Fruit fly (Drosophila melanogaster) whole organism, embryonic: ENCODE data around the gene Tnpo-SR.

ENCODE experiments used
- Atf6 ChIP-seq: fragments of 200-800 bp; sonication (Bioruptor generic); IDR thresholded peaks from 2 replicates; pipeline ENCODE4 v1.3.6; 2022; ENCODE audit warnings: missing biosample characterization, missing genetic modification characterization
- CG11560 ChIP-seq: fragments of 200-800 bp; sonication (Bioruptor generic); IDR thresholded peaks from 3 replicates; pipeline ENCODE4 v1.3.6; 2022; ENCODE audit warnings: missing biosample characterization, missing genetic modification characterization
- CG11695 ChIP-seq: fragments of 200-800 bp; sonication (Bioruptor generic); IDR thresholded peaks from 3 replicates; pipeline ENCODE4 v1.3.6; 2022; ENCODE audit warnings: missing biosample characterization, missing genetic modification characterization
- CG12071 ChIP-seq: fragments of 200-800 bp; sonication (Bioruptor generic); optimal IDR thresholded peaks from 3 replicates; lab custom pipeline; 2018; ENCODE audit warnings: missing biosample characterization, mild to moderate bottlenecking, missing genetic modification characterization
- CG15479 ChIP-seq: fragments of 200-800 bp; sonication (Bioruptor generic); optimal IDR thresholded peaks from 3 replicates; lab custom pipeline; 2019; ENCODE audit warnings: missing biosample characterization, mild to moderate bottlenecking, missing genetic modification characterization, moderate library complexity
- CG17829 ChIP-seq: fragments of 200-800 bp; optimal IDR thresholded peaks from 2 replicates; lab custom pipeline; 2019; ENCODE audit warnings: missing biosample characterization, mild to moderate bottlenecking, missing genetic modification characterization, moderate library complexity
- CG31388 ChIP-seq: fragments of 200-800 bp; sonication (Bioruptor generic); optimal IDR thresholded peaks from 2 replicates; lab custom pipeline; 2016; ENCODE audit warnings: missing biosample characterization, missing genetic modification characterization
- CG32767 ChIP-seq: fragments of 200-800 bp; sonication (Bioruptor generic); IDR thresholded peaks from 2 replicates; pipeline ENCODE4 v1.3.6; 2022; ENCODE audit warnings: missing biosample characterization, missing genetic modification characterization
- CG4424 ChIP-seq: fragments of 200-800 bp; sonication (Bioruptor generic); optimal IDR thresholded peaks from 3 replicates; lab custom pipeline; 2016; ENCODE audit warnings: missing biosample characterization, missing genetic modification characterization
- CG7271 ChIP-seq: fragments of 200-800 bp; sonication (Bioruptor generic); optimal IDR thresholded peaks from 2 replicates; lab custom pipeline; 2018; ENCODE audit warnings: missing biosample characterization, mild to moderate bottlenecking, missing genetic modification characterization, moderate library complexity
- CG7357 ChIP-seq: fragments of 200-800 bp; sonication (Bioruptor generic); IDR thresholded peaks from 3 replicates; pipeline ENCODE4 v1.3.6; 2022; ENCODE audit warnings: missing biosample characterization, missing genetic modification characterization
- CG7963 ChIP-seq: fragments of 200-800 bp; sonication (Bioruptor generic); IDR thresholded peaks from 3 replicates; pipeline ENCODE4 v1.3.6; 2022; ENCODE audit warnings: missing biosample characterization, missing genetic modification characterization; ENCODE audit not compliant: partially characterized antibody
- CG9876 ChIP-seq: fragments of 200-800 bp; sonication (Bioruptor generic); optimal IDR thresholded peaks from 2 replicates; lab custom pipeline; 2016; ENCODE audit warnings: missing biosample characterization, missing genetic modification characterization
- Dbx ChIP-seq: fragments of 200-800 bp; sonication (Bioruptor generic); IDR thresholded peaks from 3 replicates; pipeline ENCODE4 v1.3.6; 2022; ENCODE audit warnings: missing biosample characterization, missing genetic modification characterization
- Deaf1 ChIP-seq: fragments of 200-800 bp; optimal IDR thresholded peaks from 3 replicates; lab custom pipeline; 2019; ENCODE audit warnings: missing biosample characterization, mild to moderate bottlenecking, missing genetic modification characterization, moderate library complexity
- Gsc ChIP-seq: fragments of 200-800 bp; sonication (Bioruptor generic); IDR thresholded peaks from 2 replicates; pipeline ENCODE4 v1.3.6; 2022; ENCODE audit warnings: missing biosample characterization, missing genetic modification characterization
- HLH3B ChIP-seq: fragments of 200-800 bp; sonication (Bioruptor generic); IDR thresholded peaks from 2 replicates; pipeline ENCODE4 v1.3.6; 2022; ENCODE audit warnings: missing biosample characterization, missing genetic modification characterization
- Hmr ChIP-seq: fragments of 200-800 bp; sonication (Bioruptor generic); optimal IDR thresholded peaks from 3 replicates; lab custom pipeline; 2017; ENCODE audit warnings: mild to moderate bottlenecking, missing biosample characterization, missing genetic modification reagents, missing genetic modification characterization
- Hmx ChIP-seq: fragments of 200-800 bp; sonication (Bioruptor generic); optimal IDR thresholded peaks from 2 replicates; lab custom pipeline; 2016; ENCODE audit warnings: missing biosample characterization, missing genetic modification characterization
- NfI ChIP-seq: fragments of 200-800 bp; sonication (Bioruptor generic); optimal IDR thresholded peaks from 3 replicates; lab custom pipeline; 2018; ENCODE audit warnings: missing biosample characterization, mild to moderate bottlenecking, missing genetic modification characterization, moderate library complexity
- Optix ChIP-seq: fragments of 200-800 bp; sonication (Bioruptor generic); IDR thresholded peaks from 3 replicates; pipeline ENCODE4 v1.3.6; 2022; ENCODE audit warnings: missing biosample characterization, missing genetic modification characterization
- PHDP ChIP-seq: fragments of 200-800 bp; sonication (Bioruptor generic); optimal IDR thresholded peaks from 3 replicates; lab custom pipeline; 2018; ENCODE audit warnings: missing biosample characterization, mild to moderate bottlenecking, missing genetic modification characterization, moderate library complexity
- Ptx1 ChIP-seq: fragments of 200-800 bp; sonication (Bioruptor generic); IDR thresholded peaks from 2 replicates; pipeline ENCODE4 v1.3.6; 2022; ENCODE audit warnings: missing biosample characterization, missing genetic modification characterization
- Sox102F ChIP-seq: fragments of 200-800 bp; sonication (Bioruptor generic); optimal IDR thresholded peaks from 2 replicates; lab custom pipeline; 2018; ENCODE audit warnings: missing biosample characterization, mild to moderate bottlenecking, missing genetic modification characterization, moderate library complexity
- Ssrp ChIP-seq: fragments of 200-800 bp; sonication (Bioruptor generic); optimal IDR thresholded peaks from 2 replicates; lab custom pipeline; 2018; ENCODE audit warnings: missing biosample characterization, mild to moderate bottlenecking, missing genetic modification characterization, moderate library complexity
- TFAM ChIP-seq: fragments of 200-800 bp; sonication (Bioruptor generic); optimal IDR thresholded peaks from 2 replicates; lab custom pipeline; 2017; ENCODE audit warnings: missing biosample characterization, missing genetic modification characterization, inconsistent platforms
- ab ChIP-seq: fragments of 200-800 bp; sonication (Bioruptor generic); optimal IDR thresholded peaks from 2 replicates; lab custom pipeline; 2016; ENCODE audit warnings: missing biosample characterization, missing genetic modification characterization
- al ChIP-seq: fragments of 200-800 bp; sonication (Bioruptor generic); IDR thresholded peaks from 2 replicates; pipeline ENCODE4 v1.3.6; 2022; ENCODE audit warnings: missing biosample characterization, missing genetic modification characterization
- az2 ChIP-seq: fragments of 200-800 bp; sonication (Bioruptor generic); optimal IDR thresholded peaks from 3 replicates; lab custom pipeline; 2016; ENCODE audit warnings: missing biosample characterization, missing genetic modification characterization
- bsh ChIP-seq, 2 experiments: fragments of 200-800 bp; sonication (Bioruptor generic); optimal IDR thresholded peaks; 2 replicates each; lab custom pipeline; 2017 to 2018; ENCODE audit warnings: mild to moderate bottlenecking in 2 of 2, missing biosample characterization in 2 of 2, missing genetic modification characterization in 2 of 2, moderate library complexity in 1 of 2
- btn ChIP-seq: fragments of 200-800 bp; sonication (Bioruptor generic); optimal IDR thresholded peaks from 2 replicates; lab custom pipeline; 2016; ENCODE audit warnings: missing biosample characterization, missing genetic modification characterization
- ci ChIP-seq: fragments of 200-800 bp; sonication (Bioruptor generic); IDR thresholded peaks from 3 replicates; pipeline ENCODE4 v1.3.6; 2022; ENCODE audit warnings: missing biosample characterization, missing genetic modification characterization
- crp ChIP-seq, 2 experiments: fragments of 200-800 bp; sonication (Bioruptor generic); optimal IDR thresholded peaks; 2 replicates in 1 of 2; 3 replicates in 1 of 2; lab custom pipeline; 2017; ENCODE audit warnings: missing biosample characterization in 2 of 2, missing genetic modification characterization in 2 of 2, mild to moderate bottlenecking in 1 of 2, moderate library complexity in 1 of 2
- danr ChIP-seq: fragments of 200-800 bp; sonication (Bioruptor generic); IDR thresholded peaks from 2 replicates; pipeline ENCODE4 v1.3.6; 2022; ENCODE audit warnings: missing biosample characterization, missing genetic modification characterization
- dati ChIP-seq: fragments of 200-800 bp; sonication (Bioruptor generic); IDR thresholded peaks from 2 replicates; pipeline ENCODE4 v1.3.6; 2022; ENCODE audit warnings: missing biosample characterization, missing genetic modification characterization
- gem ChIP-seq: fragments of 200-800 bp; sonication (Bioruptor generic); optimal IDR thresholded peaks from 2 replicates; lab custom pipeline; 2019; ENCODE audit warnings: missing biosample characterization, mild to moderate bottlenecking, missing genetic modification characterization, moderate library complexity
- grau ChIP-seq: fragments of 200-800 bp; optimal IDR thresholded peaks from 3 replicates; lab custom pipeline; 2019; ENCODE audit warnings: missing biosample characterization, mild to moderate bottlenecking, missing genetic modification characterization, moderate library complexity
- ham ChIP-seq: fragments of 200-800 bp; sonication (Bioruptor generic); IDR thresholded peaks from 2 replicates; pipeline ENCODE4 v1.3.6; 2022; ENCODE audit warnings: missing biosample characterization, missing genetic modification characterization
- hkb ChIP-seq, 2 experiments: fragments of 200-800 bp in 1 of 2; fragments of >200 bp in 1 of 2; sonication (Bioruptor generic) in 1 of 2; IDR thresholded peaks in 1 of 2; optimal IDR thresholded peaks in 1 of 2; 2 replicates each; pipeline versions ENCODE4 v1.3.6 to Lab custom; 2017 to 2022; ENCODE audit warnings: missing biosample characterization in 1 of 2, missing genetic modification characterization in 1 of 2
- ind ChIP-seq: fragments of 200-800 bp; sonication (Bioruptor generic); optimal IDR thresholded peaks from 3 replicates; lab custom pipeline; 2016; ENCODE audit warnings: missing biosample characterization, missing genetic modification characterization
- nmo ChIP-seq: fragments of 200-800 bp; sonication (Bioruptor generic); optimal IDR thresholded peaks from 2 replicates; lab custom pipeline; 2018; ENCODE audit warnings: missing biosample characterization, mild to moderate bottlenecking, missing genetic modification characterization, moderate library complexity
- pita ChIP-seq: fragments of 200-800 bp; sonication (Bioruptor generic); optimal IDR thresholded peaks from 2 replicates; lab custom pipeline; 2017; ENCODE audit warnings: missing biosample characterization, mild to moderate bottlenecking, missing genetic modification characterization
- row ChIP-seq: fragments of 200-800 bp; sonication (Bioruptor generic); IDR thresholded peaks from 3 replicates; pipeline ENCODE4 v1.3.6; 2022; ENCODE audit warnings: missing biosample characterization, missing genetic modification characterization
- scrt ChIP-seq: fragments of 200-800 bp; sonication (Bioruptor generic); optimal IDR thresholded peaks from 2 replicates; lab custom pipeline; 2018; ENCODE audit warnings: missing biosample characterization, mild to moderate bottlenecking, missing genetic modification characterization, moderate library complexity
- slbo ChIP-seq: fragments of 200-800 bp; sonication (Bioruptor generic); IDR thresholded peaks from 2 replicates; pipeline ENCODE4 v1.3.6; 2022; ENCODE audit warnings: missing biosample characterization, missing genetic modification characterization
- sug ChIP-seq: fragments of 200-800 bp; optimal IDR thresholded peaks from 2 replicates; lab custom pipeline; 2019; ENCODE audit warnings: missing biosample characterization, mild to moderate bottlenecking, missing genetic modification characterization, moderate library complexity
- tx ChIP-seq: fragments of 200-800 bp; sonication (Bioruptor generic); optimal IDR thresholded peaks from 2 replicates; lab custom pipeline; 2016; ENCODE audit warnings: missing biosample characterization, missing genetic modification characterization
- usp ChIP-seq: fragments of >200 bp; optimal IDR thresholded peaks from 2 replicates; lab custom pipeline; 2017; ENCODE audit warnings: missing biosample characterization, missing genetic modification characterization
- vnd ChIP-seq: fragments of 200-800 bp; sonication (Bioruptor generic); IDR thresholded peaks from 3 replicates; pipeline ENCODE4 v1.3.6; 2022; ENCODE audit warnings: missing biosample characterization, missing genetic modification characterization; ENCODE audit not compliant: partially characterized antibody

Gene Tnpo-SR

DNA sequence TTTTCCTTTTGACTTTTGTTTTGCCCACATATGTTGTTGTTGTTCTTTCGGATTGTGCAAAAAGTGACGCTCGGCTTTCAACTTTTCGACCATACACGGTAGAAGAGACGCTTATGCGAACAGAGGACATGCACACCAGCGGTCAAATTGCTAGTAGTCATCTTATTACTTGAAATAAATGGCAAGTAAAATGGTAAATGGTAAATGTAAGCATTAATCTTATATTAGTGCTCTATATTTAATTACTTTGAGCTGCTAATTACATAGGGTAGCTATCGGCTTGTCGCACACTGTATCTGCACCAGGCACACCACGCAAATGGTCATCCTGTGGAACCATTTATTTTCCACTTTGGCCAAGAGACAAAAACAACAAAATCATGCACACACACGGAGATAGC, 38.4 kb upstream of the Tnpo-SR start (continued):
- TF ChIP-seq Sox102F (GFP tag; lab: Kevin White, UChicago) = peak; percentile 4
- no peak for TF ChIP-seq ham (GFP tag; lab: Robert Waterston, UW)
- peak; percentile 36 for TF ChIP-seq gem
- 0 out of 3 replicates have a peak, but pooled peaks have one; percentile 53 for TF ChIP-seq ci (GFP tag; lab: Robert Waterston, UW)
- peak; percentile 10; the same call in 1 of the 2 replicates for TF ChIP-seq Atf6 (GFP tag; lab: Robert Waterston, UW)

DNA sequence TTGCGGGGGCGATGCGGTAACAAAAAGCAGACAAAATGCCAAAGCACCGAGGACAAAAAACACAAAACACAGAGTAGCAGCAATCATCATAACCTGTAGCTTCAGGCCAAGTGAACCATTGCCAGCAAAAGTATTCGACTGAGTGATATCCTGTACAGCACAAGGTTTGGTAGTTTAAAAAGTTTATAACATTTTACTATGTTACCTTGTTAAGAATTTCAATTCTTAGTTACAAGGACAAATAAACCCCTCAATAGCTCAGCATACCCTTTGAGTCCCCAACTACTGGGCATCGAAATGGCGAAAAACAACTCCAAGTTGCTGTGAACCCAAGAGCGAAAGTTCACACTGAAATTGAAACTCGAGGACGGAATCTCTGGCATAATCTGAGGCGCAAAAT, 36.6 kb upstream of the Tnpo-SR start:
- TF ChIP-seq CG4424 (GFP tag; lab: Kevin White, UChicago) = no peak
- TF ChIP-seq slbo (GFP tag; lab: Robert Waterston, UW) = peak; percentile 68; the same call in 1 of the 2 replicates
- no peak for TF ChIP-seq dati (GFP tag; lab: Robert Waterston, UW)
- TF ChIP-seq Deaf1 (tag; lab: Kevin White, UChicago) = no peak
- peak; percentile 31 for TF ChIP-seq grau (tag; lab: Kevin White, UChicago)
- TF ChIP-seq CG17829 (tag; lab: Kevin White, UChicago) = no peak
- TF ChIP-seq CG7963 (GFP tag; lab: Robert Waterston, UW) = no peak
- no peak for TF ChIP-seq CG15479 (GFP tag; lab: Kevin White, UChicago)
- TF ChIP-seq usp (GFP tag; lab: Kevin White, UChicago) = no peak
- TF ChIP-seq Gsc (GFP tag; lab: Robert Waterston, UW) = no peak
- TF ChIP-seq row (GFP tag; lab: Robert Waterston, UW) = peak; percentile 66
- no peak for TF ChIP-seq btn
- TF ChIP-seq CG31388 (GFP tag; lab: Kevin White, UChicago) = no peak
- no peak for TF ChIP-seq vnd (GFP tag; lab: Robert Waterston, UW)
- TF ChIP-seq CG11560 = 0 out of 3 replicates have a peak, but pooled peaks have one; percentile 28
- peak; percentile 18 for TF ChIP-seq ind
- TF ChIP-seq HLH3B = no peak
- TF ChIP-seq TFAM (GFP tag; lab: Kevin White, UChicago) = no peak
- no peak for TF ChIP-seq CG7271
- peak; percentile 59 for TF ChIP-seq Hmr (GFP tag; lab: Kevin White, UChicago)
- no peak for TF ChIP-seq danr (GFP tag; lab: Robert Waterston, UW)
- TF ChIP-seq tx = no peak
- TF ChIP-seq Ssrp (tag; lab: Kevin White, UChicago) = no peak
- TF ChIP-seq scrt (GFP tag; lab: Kevin White, UChicago) = peak; percentile 83
- TF ChIP-seq Dbx (GFP tag; lab: Robert Waterston, UW) = 0 out of 3 replicates have a peak, but pooled peaks have one; percentile 31
- no peak for TF ChIP-seq hkb (optimal IDR thresholded peaks at IDR 0.05; lab: Kevin White, UChicago)
- 0 out of 2 replicates have a peak, but pooled peaks have one; percentile 20 for TF ChIP-seq hkb (GFP tag; IDR thresholded peaks at IDR 0.05; lab: Robert Waterston, UW)
- no peak for TF ChIP-seq az2 (GFP tag; lab: Kevin White, UChicago)
- TF ChIP-seq crp (GFP tag; optimal IDR thresholded peaks at IDR 0.05; lab: Kevin White, UChicago) = no peak
- no peak for TF ChIP-seq Hmx (GFP tag; lab: Kevin White, UChicago)
- peak; percentile 3 for TF ChIP-seq NfI (GFP tag; lab: Kevin White, UChicago)
- no peak for TF ChIP-seq Optix (GFP tag; lab: Robert Waterston, UW)
- TF ChIP-seq bsh (GFP tag; optimal IDR thresholded peaks at IDR 0.05; lab: Kevin White, UChicago) = no peak
- TF ChIP-seq al (GFP tag; lab: Robert Waterston, UW) = no peak
- peak; percentile 17 for TF ChIP-seq PHDP (tag; lab: Kevin White, UChicago)
- 0 out of 3 replicates have a peak, but pooled peaks have one; percentile 8 for TF ChIP-seq CG11695
- TF ChIP-seq pita (GFP tag; lab: Kevin White, UChicago) = no peak
- no peak for TF ChIP-seq Ptx1 (GFP tag; lab: Robert Waterston, UW)
- TF ChIP-seq nmo (GFP tag; lab: Kevin White, UChicago) = no peak
- TF ChIP-seq ab (GFP tag; lab: Kevin White, UChicago) = no peak
- TF ChIP-seq CG7357 (GFP tag; lab: Robert Waterston, UW) = no peak
- TF ChIP-seq CG9876 (GFP tag; lab: Kevin White, UChicago) = no peak
- TF ChIP-seq sug (tag; lab: Kevin White, UChicago) = no peak
- TF ChIP-seq CG12071 (GFP tag; lab: Kevin White, UChicago) = no peak
- TF ChIP-seq CG32767 (GFP tag; lab: Robert Waterston, UW) = no peak
